Worm (Caenorhabditis elegans): Measurements from ENCODE around the gene srh-74.

DNA sequence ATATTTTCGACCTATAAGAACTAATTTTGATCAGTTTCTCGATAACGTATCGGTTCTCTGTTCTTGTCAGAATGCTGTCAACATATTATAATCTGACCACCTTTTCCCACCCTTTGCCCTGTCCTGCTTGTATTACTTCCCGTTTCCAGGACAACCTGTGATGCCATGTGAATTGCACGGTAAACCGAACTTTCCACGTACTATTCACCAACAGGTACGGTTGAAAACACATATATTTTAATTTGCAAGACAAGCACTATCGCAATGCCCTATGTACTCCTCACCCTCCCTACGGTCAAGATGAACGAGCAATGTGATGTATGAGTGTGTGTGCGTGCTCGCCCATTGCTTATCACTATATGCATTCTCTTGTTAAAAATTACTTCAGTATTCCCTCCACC lies 39.5 kb downstream of the srh-74 start:
- no peak for TF ChIP-seq hlh-12 (tag; optimal IDR thresholded peaks at IDR 0.05)
- TF ChIP-seq F57A8.1 (GFP tag; optimal IDR thresholded peaks at IDR 0.05): no peak
- no peak for TF ChIP-seq aptf-3 (GFP tag; IDR thresholded peaks at IDR 0.05)
- TF ChIP-seq lsl-1 (GFP tag; optimal IDR thresholded peaks at IDR 0.05): no peak
- TF ChIP-seq lin-40 (tag; optimal IDR thresholded peaks at IDR 0.05): peak; percentile 4
- no peak for TF ChIP-seq die-1 (tag; optimal IDR thresholded peaks at IDR 0.05)
